Worm (Caenorhabditis elegans) whole organism, early embryonic: ENCODE data around the gene C53A3.4.

Experiments used
- F13C5.2 ChIP-seq: sonication (generic microtip); optimal IDR thresholded peaks from 2 replicates; lab custom pipeline; 2017; ENCODE audit warnings: mild to moderate bottlenecking, missing genetic modification characterization, inconsistent platforms, missing compliant biosample characterization
- aly-1 ChIP-seq: sonication (generic microtip); optimal IDR thresholded peaks from 2 replicates; lab custom pipeline; 2016; ENCODE audit warnings: missing genetic modification characterization, missing compliant biosample characterization
- ama-1 ChIP-seq: fragments of 150-350 bp; optimal IDR thresholded peaks from 2 replicates; lab custom pipeline; 2014
- ets-7 ChIP-seq: sonication (generic microtip); optimal IDR thresholded peaks from 2 replicates; lab custom pipeline; 2016; ENCODE audit warnings: missing genotype, missing genetic modification characterization, missing compliant biosample characterization
- hmbx-1 ChIP-seq: sonication (generic microtip); optimal IDR thresholded peaks from 2 replicates; lab custom pipeline; 2016; ENCODE audit warnings: mild to moderate bottlenecking, missing genetic modification characterization, missing compliant biosample characterization
- pes-1 ChIP-seq: fragments of 200-800 bp; sonication (Bioruptor generic); IDR thresholded peaks from 2 replicates; pipeline ENCODE4 v1.3.6; 2022; ENCODE audit warnings: missing genetic modification reagents, missing genetic modification characterization, missing compliant biosample characterization
- scrt-1 ChIP-seq: fragments of 200-800 bp; sonication (Bioruptor generic); IDR thresholded peaks from 2 replicates; pipeline ENCODE4 v1.3.6; 2022; ENCODE audit warnings: missing genetic modification characterization, missing compliant biosample characterization
- tbx-11 ChIP-seq: fragments of 200-800 bp; sonication (Bioruptor generic); IDR thresholded peaks from 2 replicates; pipeline ENCODE4 v1.3.6; 2022; ENCODE audit warnings: missing genetic modification characterization, missing compliant biosample characterization
- tra-4 ChIP-seq: sonication (generic microtip); optimal IDR thresholded peaks from 2 replicates; lab custom pipeline; 2017; ENCODE audit warnings: missing genetic modification characterization, missing compliant biosample characterization

- no peak for TF ChIP-seq tbx-11 (GFP tag; lab: Robert Waterston, UW)
- TF ChIP-seq ets-7 (tag; lab: Kevin White, UChicago) = no peak
- TF ChIP-seq F13C5.2 (tag; lab: Kevin White, UChicago) = no peak
- no peak for TF ChIP-seq pes-1 (GFP tag; lab: Robert Waterston, UW)
- no peak for TF ChIP-seq ama-1 (lab: Kevin White, UChicago)
- no peak for TF ChIP-seq scrt-1
- TF ChIP-seq hmbx-1 = no peak
- TF ChIP-seq tra-4 (tag; lab: Kevin White, UChicago) = no peak
- TF ChIP-seq aly-1 = no peak
Observed at ce11 chrV:5760132-5760531, 1.5 kb upstream of the C53A3.4 start, which contains the start of gene C53A3.1.
